Fruit fly (Drosophila melanogaster) whole organism, embryonic: ENCODE results near the gene CG43448.

Experiments
- CG12659 ChIP-seq: fragments of 200-800 bp; sonication (Bioruptor generic); optimal IDR thresholded peaks from 3 replicates; lab custom pipeline; 2017; ENCODE audit warnings: mild to moderate bottlenecking, missing biosample characterization, missing genetic modification reagents, missing genetic modification characterization
- CG15601 ChIP-seq: fragments of 200-800 bp; sonication (Bioruptor generic); optimal IDR thresholded peaks from 3 replicates; lab custom pipeline; 2019; ENCODE audit warnings: missing biosample characterization, mild to moderate bottlenecking, missing genetic modification characterization, moderate library complexity
- CG16815 ChIP-seq: fragments of 200-800 bp; sonication (Bioruptor generic); optimal IDR thresholded peaks from 3 replicates; lab custom pipeline; 2017; ENCODE audit warnings: missing biosample characterization, mild to moderate bottlenecking, missing genetic modification characterization
- CG2712 ChIP-seq: fragments of 200-800 bp; optimal IDR thresholded peaks from 3 replicates; lab custom pipeline; 2019; ENCODE audit warnings: missing biosample characterization, mild to moderate bottlenecking, missing genetic modification characterization, moderate library complexity
- CG3281 ChIP-seq: fragments of 200-800 bp; sonication (Bioruptor generic); optimal IDR thresholded peaks from 3 replicates; lab custom pipeline; 2017; ENCODE audit warnings: missing biosample characterization, mild to moderate bottlenecking, missing genetic modification characterization
- CG3847 ChIP-seq: fragments of 200-800 bp; sonication (Bioruptor generic); IDR thresholded peaks from 2 replicates; pipeline ENCODE4 v1.3.6; 2022; ENCODE audit warnings: missing biosample characterization, missing genetic modification characterization
- CG6791 ChIP-seq: fragments of 200-800 bp; sonication (Bioruptor generic); IDR thresholded peaks from 3 replicates; pipeline ENCODE4 v1.3.6; 2022; ENCODE audit warnings: missing biosample characterization, missing genetic modification characterization; ENCODE audit not compliant: partially characterized antibody
- CG9215 ChIP-seq: fragments of 200-800 bp; sonication (Bioruptor generic); IDR thresholded peaks from 2 replicates; pipeline ENCODE4 v1.3.6; 2022; ENCODE audit warnings: missing biosample characterization, missing genetic modification characterization
- CG9437 ChIP-seq: fragments of 200-800 bp; sonication (Bioruptor generic); optimal IDR thresholded peaks from 2 replicates; lab custom pipeline; 2018; ENCODE audit warnings: missing biosample characterization, mild to moderate bottlenecking, missing genetic modification characterization
- CG9797 ChIP-seq: fragments of 200-800 bp; sonication (Bioruptor generic); optimal IDR thresholded peaks from 3 replicates; lab custom pipeline; 2018; ENCODE audit warnings: missing biosample characterization, mild to moderate bottlenecking, missing genetic modification characterization
- Camta ChIP-seq: fragments of 200-800 bp; sonication (Bioruptor generic); optimal IDR thresholded peaks from 2 replicates; lab custom pipeline; 2016; ENCODE audit warnings: missing biosample characterization, missing genetic modification characterization
- ERR ChIP-seq: fragments of 200-800 bp; sonication (Bioruptor generic); optimal IDR thresholded peaks from 2 replicates; lab custom pipeline; 2016; ENCODE audit warnings: missing biosample characterization, missing genetic modification characterization
- Jarid2 ChIP-seq: fragments of 200-800 bp; sonication (Bioruptor generic); optimal IDR thresholded peaks from 3 replicates; lab custom pipeline; 2017; ENCODE audit warnings: mild to moderate bottlenecking, missing biosample characterization, missing genetic modification reagents, missing genetic modification characterization
- Kr ChIP-seq: fragments of 200-800 bp; sonication (Bioruptor generic); optimal IDR thresholded peaks from 2 replicates; lab custom pipeline; 2017; ENCODE audit warnings: missing biosample characterization, mild to moderate bottlenecking, missing genetic modification characterization
- MESR4 ChIP-seq: fragments of 200-800 bp; sonication (Bioruptor generic); optimal IDR thresholded peaks from 2 replicates; lab custom pipeline; 2018; ENCODE audit warnings: missing biosample characterization, mild to moderate bottlenecking, missing genetic modification characterization, moderate library complexity
- Med ChIP-seq: fragments of 200-800 bp; sonication (Bioruptor generic); peaks from one replicate; lab custom pipeline; 2016; ENCODE audit warnings: missing biosample characterization, missing genetic modification characterization, mild to moderate bottlenecking, inconsistent platforms, moderate library complexity
- Pdp1 ChIP-seq, 2 experiments: fragments of 200-800 bp; sonication (Bioruptor generic); optimal IDR thresholded peaks; 3 replicates each; lab custom pipeline; 2016; ENCODE audit warnings: missing biosample characterization in 2 of 2, missing genetic modification characterization in 2 of 2, mild to moderate bottlenecking in 1 of 2, moderate library complexity in 1 of 2
- Ravus ChIP-seq: fragments of 200-800 bp; sonication (Bioruptor generic); IDR thresholded peaks from 2 replicates; pipeline ENCODE4 v1.3.6; 2022; ENCODE audit warnings: missing biosample characterization, missing genetic modification characterization
- Six4 ChIP-seq: fragments of 200-800 bp; sonication (Bioruptor generic); optimal IDR thresholded peaks from 2 replicates; lab custom pipeline; 2016; ENCODE audit warnings: missing biosample characterization, missing genetic modification characterization
- Ssrp ChIP-seq: fragments of 200-800 bp; sonication (Bioruptor generic); optimal IDR thresholded peaks from 2 replicates; lab custom pipeline; 2018; ENCODE audit warnings: missing biosample characterization, mild to moderate bottlenecking, missing genetic modification characterization, moderate library complexity
- YL-1 ChIP-seq: fragments of 200-800 bp; sonication (Bioruptor generic); optimal IDR thresholded peaks from 3 replicates; lab custom pipeline; 2017; ENCODE audit warnings: missing biosample characterization, mild to moderate bottlenecking, missing genetic modification characterization
- ato ChIP-seq: fragments of 200-800 bp; sonication (Bioruptor generic); IDR thresholded peaks from 2 replicates; pipeline ENCODE4 v1.3.6; 2022; ENCODE audit warnings: missing biosample characterization, missing genetic modification characterization; ENCODE audit not compliant: partially characterized antibody
- cas ChIP-seq: fragments of 200-800 bp; sonication (Bioruptor generic); IDR thresholded peaks from 2 replicates; pipeline ENCODE4 v1.3.6; 2022; ENCODE audit warnings: missing biosample characterization, missing genetic modification characterization
- ci ChIP-seq: fragments of 200-800 bp; sonication (Bioruptor generic); IDR thresholded peaks from 3 replicates; pipeline ENCODE4 v1.3.6; 2022; ENCODE audit warnings: missing biosample characterization, missing genetic modification characterization
- dan ChIP-seq: fragments of 200-800 bp; sonication (Bioruptor generic); IDR thresholded peaks from 2 replicates; pipeline ENCODE4 v1.3.6; 2022; ENCODE audit warnings: missing biosample characterization, missing genetic modification characterization
- dmrt11E ChIP-seq: fragments of 200-800 bp; sonication (Bioruptor generic); optimal IDR thresholded peaks from 3 replicates; lab custom pipeline; 2018; ENCODE audit warnings: missing biosample characterization, mild to moderate bottlenecking, missing genetic modification characterization, moderate library complexity
- eve ChIP-seq, 2 experiments: fragments of >200 bp; optimal IDR thresholded peaks; 2 replicates each; lab custom pipeline; 2017; ENCODE audit warnings: missing biosample characterization in 2 of 2, missing genetic modification characterization in 2 of 2
- ewg ChIP-seq: fragments of 200-800 bp; sonication (Bioruptor generic); optimal IDR thresholded peaks from 3 replicates; lab custom pipeline; 2017; ENCODE audit warnings: mild to moderate bottlenecking, missing biosample characterization, missing genetic modification reagents, missing genetic modification characterization
- exex ChIP-seq: fragments of 200-800 bp; sonication (Bioruptor generic); optimal IDR thresholded peaks from 4 replicates; lab custom pipeline; 2018; ENCODE audit warnings: missing biosample characterization, mild to moderate bottlenecking, missing genetic modification characterization, moderate library complexity
- gcm2 ChIP-seq: fragments of 200-800 bp; sonication (Bioruptor generic); optimal IDR thresholded peaks from 2 replicates; lab custom pipeline; 2016; ENCODE audit warnings: missing biosample characterization, missing genetic modification characterization
- hbn ChIP-seq: fragments of 200-800 bp; sonication (Bioruptor generic); IDR thresholded peaks from 2 replicates; pipeline ENCODE4 v1.3.6; 2022; ENCODE audit warnings: missing biosample characterization, missing genetic modification characterization; ENCODE audit not compliant: partially characterized antibody
- jigr1 ChIP-seq: fragments of 200-800 bp; sonication (Bioruptor generic); IDR thresholded peaks from 3 replicates; pipeline ENCODE4 v1.3.6; 2022; ENCODE audit warnings: missing biosample characterization, missing genetic modification characterization
- kah ChIP-seq: fragments of 200-800 bp; sonication (Bioruptor generic); optimal IDR thresholded peaks from 2 replicates; lab custom pipeline; 2018; ENCODE audit warnings: missing biosample characterization, mild to moderate bottlenecking, missing genetic modification characterization
- lmd ChIP-seq: fragments of 200-800 bp; sonication (Bioruptor generic); IDR thresholded peaks from 2 replicates; pipeline ENCODE4 v1.3.6; 2022; ENCODE audit warnings: missing biosample characterization, missing genetic modification characterization
- luna ChIP-seq: fragments of 200-800 bp; sonication (Bioruptor generic); optimal IDR thresholded peaks from 2 replicates; lab custom pipeline; 2016; ENCODE audit warnings: missing biosample characterization, missing genetic modification characterization
- mam ChIP-seq: fragments of 200-800 bp; sonication (Bioruptor generic); optimal IDR thresholded peaks from 3 replicates; lab custom pipeline; 2016; ENCODE audit warnings: missing biosample characterization, missing genetic modification characterization
- nom ChIP-seq: fragments of 200-800 bp; sonication (Bioruptor generic); optimal IDR thresholded peaks from 2 replicates; lab custom pipeline; 2017; ENCODE audit warnings: missing biosample characterization, missing genetic modification characterization, mild to moderate bottlenecking, moderate library complexity, missing genetic modification reagents
- onecut ChIP-seq: fragments of 200-800 bp; sonication (Bioruptor generic); IDR thresholded peaks from 2 replicates; pipeline ENCODE4 v1.3.6; 2022; ENCODE audit warnings: missing biosample characterization, missing genetic modification characterization
- otp ChIP-seq: fragments of 200-800 bp; sonication (Bioruptor generic); IDR thresholded peaks from 3 replicates; pipeline ENCODE4, ENCODE4 v1.3.6; 2022; ENCODE audit warnings: missing biosample characterization, missing genetic modification characterization
- pita ChIP-seq: fragments of 200-800 bp; sonication (Bioruptor generic); optimal IDR thresholded peaks from 2 replicates; lab custom pipeline; 2017; ENCODE audit warnings: missing biosample characterization, mild to moderate bottlenecking, missing genetic modification characterization
- pros ChIP-seq: fragments of 200-800 bp; sonication (Bioruptor generic); optimal IDR thresholded peaks from 3 replicates; lab custom pipeline; 2019; ENCODE audit warnings: missing biosample characterization, mild to moderate bottlenecking, missing genetic modification characterization, moderate library complexity
- repo ChIP-seq: fragments of 200-800 bp; sonication (Bioruptor generic); optimal IDR thresholded peaks from 2 replicates; lab custom pipeline; 2016; ENCODE audit warnings: missing biosample characterization, missing genetic modification characterization
- rib ChIP-seq: fragments of 200-800 bp; sonication (Bioruptor generic); IDR thresholded peaks from 2 replicates; pipeline ENCODE4 v1.3.6; 2022; ENCODE audit warnings: missing biosample characterization, missing genetic modification characterization
- sd ChIP-seq: fragments of 200-800 bp; sonication (Bioruptor generic); optimal IDR thresholded peaks from 3 replicates; lab custom pipeline; 2018; ENCODE audit warnings: missing biosample characterization, mild to moderate bottlenecking, missing genetic modification characterization, moderate library complexity
- slp2 ChIP-seq: fragments of 200-800 bp; sonication (Bioruptor generic); optimal IDR thresholded peaks from 2 replicates; lab custom pipeline; 2016; ENCODE audit warnings: missing biosample characterization, missing genetic modification characterization
- tin ChIP-seq: fragments of 200-800 bp; sonication (Bioruptor generic); optimal IDR thresholded peaks from 3 replicates; lab custom pipeline; 2016; ENCODE audit warnings: missing biosample characterization, missing genetic modification characterization
- trh ChIP-seq: fragments of 200-800 bp; sonication (Bioruptor generic); optimal IDR thresholded peaks from 2 replicates; lab custom pipeline; 2016; ENCODE audit warnings: missing biosample characterization, missing genetic modification characterization
- tx ChIP-seq: fragments of 200-800 bp; sonication (Bioruptor generic); optimal IDR thresholded peaks from 2 replicates; lab custom pipeline; 2016; ENCODE audit warnings: missing biosample characterization, missing genetic modification characterization
- vfl ChIP-seq: fragments of 200-800 bp; sonication (Bioruptor generic); optimal IDR thresholded peaks from 2 replicates; lab custom pipeline; 2016; ENCODE audit warnings: missing biosample characterization, missing genetic modification characterization

Gene CG43448

DNA sequence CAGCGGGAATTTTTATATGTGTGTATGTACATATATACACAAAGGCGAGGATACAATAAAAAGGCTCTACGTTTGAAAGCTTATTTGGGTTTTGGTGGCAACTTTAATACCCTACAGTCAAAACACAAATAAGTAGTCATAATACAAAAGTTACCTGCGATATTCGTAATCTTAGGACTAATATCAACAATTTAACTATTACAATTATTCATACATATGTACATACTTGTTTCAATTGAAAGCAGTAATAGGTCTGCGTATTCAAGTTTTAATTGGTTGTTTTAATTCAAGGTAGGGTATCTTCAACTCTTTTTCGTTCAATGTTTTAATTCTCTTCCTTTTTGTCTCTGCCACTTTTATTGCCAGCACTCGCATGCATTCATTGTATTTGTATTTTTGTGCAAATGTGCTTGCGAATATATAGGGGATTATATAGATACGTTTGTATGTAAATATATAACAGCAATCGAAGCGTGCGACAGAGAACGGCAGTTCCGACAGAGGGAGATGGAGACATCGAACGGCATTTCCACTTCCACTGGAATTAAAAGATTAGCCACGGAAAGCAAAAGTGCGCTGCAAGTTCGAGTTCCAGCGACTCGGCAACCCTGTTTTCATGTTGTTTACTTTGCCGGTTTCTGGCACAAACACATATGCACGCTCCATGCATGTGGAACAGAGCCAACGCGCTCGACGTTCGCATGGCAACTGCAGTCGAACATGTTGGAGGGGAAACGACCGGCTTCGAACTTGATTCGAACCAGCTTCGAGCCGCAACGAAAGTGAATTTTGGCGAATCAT, 39.1 kb upstream of the CG43448 start (continued):
- TF ChIP-seq kah (GFP tag; lab: Kevin White, UChicago) = peak; percentile 15
- TF ChIP-seq repo = peak; percentile 7
- no peak for TF ChIP-seq rib
- peak; percentile 56 for TF ChIP-seq slp2 (GFP tag; lab: Kevin White, UChicago)
- no peak for TF ChIP-seq MESR4
- peak; percentile 60 for TF ChIP-seq tin
- peak; percentile 34 for TF ChIP-seq CG12659
- peak; percentile 27 for TF ChIP-seq CG3281 (GFP tag; lab: Kevin White, UChicago)
- peak; percentile 20; the same call in 1 of the 3 replicates for TF ChIP-seq CG6791 (GFP tag; lab: Robert Waterston, UW)
- TF ChIP-seq YL-1 = no peak
- TF ChIP-seq CG9437 (GFP tag; lab: Kevin White, UChicago) = peak; percentile 27
- peak; percentile 3 for TF ChIP-seq gcm2 (GFP tag; lab: Kevin White, UChicago)
- TF ChIP-seq lmd = no peak
- peak; percentile 67 for TF ChIP-seq Jarid2 (GFP tag; lab: Kevin White, UChicago)
- TF ChIP-seq hbn (GFP tag; lab: Robert Waterston, UW) = no peak
- TF ChIP-seq ci = peak; percentile 85
- TF ChIP-seq onecut (GFP tag; lab: Robert Waterston, UW) = peak; percentile 67
- TF ChIP-seq dmrt11E (tag; lab: Kevin White, UChicago) = peak; percentile 50
- TF ChIP-seq Ravus (GFP tag; lab: Robert Waterston, UW) = no peak
- TF ChIP-seq pros (GFP tag; lab: Kevin White, UChicago) = peak; percentile 11
- TF ChIP-seq exex (tag; lab: Kevin White, UChicago) = no peak
- TF ChIP-seq otp (GFP tag; lab: Robert Waterston, UW) = peak; percentile 17; the same call in 1 of the 3 replicates
- TF ChIP-seq pita (GFP tag; lab: Kevin White, UChicago) = no peak
- TF ChIP-seq Camta (GFP tag; lab: Kevin White, UChicago) = peak; percentile 52
- TF ChIP-seq mam (GFP tag; lab: Kevin White, UChicago) = peak; percentile 43
- peak; percentile 40 for TF ChIP-seq ewg (GFP tag; lab: Kevin White, UChicago)
- TF ChIP-seq Kr (GFP tag; lab: Kevin White, UChicago) = no peak
- TF ChIP-seq CG16815 (GFP tag; lab: Kevin White, UChicago) = no peak
- peak; percentile 82 for TF ChIP-seq nom
- TF ChIP-seq ato = no peak; the same call in 1 of the 2 replicates
- TF ChIP-seq tx (GFP tag; lab: Kevin White, UChicago) = no peak
- TF ChIP-seq Ssrp = no peak
- peak; percentile 95 for TF ChIP-seq Med (GFP tag; lab: Kevin White, UChicago)
- TF ChIP-seq Six4 (GFP tag; lab: Kevin White, UChicago) = peak; percentile 48
- no peak for TF ChIP-seq eve (GFP tag; optimal IDR thresholded peaks at IDR 0.05; lab: Kevin White, UChicago)
- no peak for TF ChIP-seq luna (GFP tag; lab: Kevin White, UChicago)
- no peak for TF ChIP-seq ERR
- TF ChIP-seq trh (GFP tag; lab: Kevin White, UChicago) = no peak
- peak; percentile 20 for TF ChIP-seq CG15601 (tag; lab: Kevin White, UChicago)
- 0 out of 2 replicates have a peak, but pooled peaks have one; percentile 7 for TF ChIP-seq cas (GFP tag; lab: Robert Waterston, UW)
- no peak for TF ChIP-seq jigr1
- TF ChIP-seq CG2712 (tag; lab: Kevin White, UChicago) = peak; percentile 40
- peak; percentile 35 to 51 for TF ChIP-seq Pdp1 (GFP tag; optimal IDR thresholded peaks at IDR 0.05; lab: Kevin White, UChicago)
- TF ChIP-seq CG9215 = no peak
- no peak for TF ChIP-seq vfl (GFP tag; lab: Kevin White, UChicago)
- no peak for TF ChIP-seq dan (GFP tag; lab: Robert Waterston, UW)
- TF ChIP-seq sd (tag; lab: Kevin White, UChicago) = no peak
- TF ChIP-seq CG9797 (GFP tag; lab: Kevin White, UChicago) = no peak
- TF ChIP-seq CG3847 (GFP tag; lab: Robert Waterston, UW) = peak; percentile 38
